Fruit fly (Drosophila melanogaster) whole organism, pupa: ENCODE results near the gene Hsp67Bc.
A peak's percentile ranks its signal among the peaks of the same experiment; 100 is the strongest.

Experiments
- CG10348 ChIP-seq: fragments of 200-800 bp; sonication (Bioruptor generic); IDR thresholded peaks from 2 replicates; pipeline ENCODE4 v1.3.6; 2022; ENCODE audit warnings: missing biosample characterization, missing genetic modification characterization
- CG12605 ChIP-seq: fragments of 200-800 bp; sonication (Bioruptor generic); IDR thresholded peaks from 2 replicates; pipeline ENCODE4 v1.3.6; 2022; ENCODE audit warnings: missing biosample characterization, missing genetic modification characterization
- CG13204 ChIP-seq: fragments of 200-800 bp; sonication (Bioruptor generic); optimal IDR thresholded peaks from 2 replicates; lab custom pipeline; 2018; ENCODE audit warnings: missing biosample characterization, mild to moderate bottlenecking, missing genetic modification characterization, moderate library complexity
- CG14655 ChIP-seq: fragments of 200-800 bp; sonication (Bioruptor generic); optimal IDR thresholded peaks from 3 replicates; lab custom pipeline; 2017; ENCODE audit warnings: mild to moderate bottlenecking, missing biosample characterization, missing genetic modification reagents, missing genetic modification characterization
- CG15710 ChIP-seq: fragments of 200-800 bp; sonication (Bioruptor generic); optimal IDR thresholded peaks from 2 replicates; lab custom pipeline; 2018; ENCODE audit warnings: missing biosample characterization, mild to moderate bottlenecking, missing genetic modification characterization, moderate library complexity
- CG17806 ChIP-seq: fragments of 200-800 bp; sonication (Bioruptor generic); optimal IDR thresholded peaks from 2 replicates; lab custom pipeline; 2018; ENCODE audit warnings: missing biosample characterization, mild to moderate bottlenecking, missing genetic modification characterization, moderate library complexity
- CG32121 ChIP-seq: fragments of 200-800 bp; sonication (Bioruptor generic); IDR thresholded peaks from 2 replicates; pipeline ENCODE4 v1.3.6; 2022; ENCODE audit warnings: missing biosample characterization, missing genetic modification characterization
- CG34367 ChIP-seq: fragments of 200-800 bp; sonication (Bioruptor generic); optimal IDR thresholded peaks from 2 replicates; lab custom pipeline; 2018; ENCODE audit warnings: missing biosample characterization, mild to moderate bottlenecking, missing genetic modification characterization
- CG4496 ChIP-seq: fragments of 200-800 bp; sonication (Bioruptor generic); IDR thresholded peaks from 3 replicates; pipeline ENCODE4 v1.3.6; 2022; ENCODE audit warnings: missing biosample characterization, missing genetic modification characterization
- CG8159 ChIP-seq: fragments of 200-800 bp; sonication (Bioruptor generic); optimal IDR thresholded peaks from 3 replicates; lab custom pipeline; 2018; ENCODE audit warnings: missing biosample characterization, mild to moderate bottlenecking, missing genetic modification characterization, moderate library complexity
- CG8301 ChIP-seq: fragments of 200-800 bp; sonication (Bioruptor generic); optimal IDR thresholded peaks from 2 replicates; lab custom pipeline; 2018; ENCODE audit warnings: missing biosample characterization, mild to moderate bottlenecking, missing genetic modification characterization
- CG9948 ChIP-seq: fragments of 200-800 bp; sonication (Bioruptor generic); optimal IDR thresholded peaks from 2 replicates; lab custom pipeline; 2018; ENCODE audit warnings: missing biosample characterization, mild to moderate bottlenecking, missing genetic modification characterization, moderate library complexity
- D1 ChIP-seq: fragments of 200-800 bp; sonication (Bioruptor generic); optimal IDR thresholded peaks from 2 replicates; lab custom pipeline; 2018; ENCODE audit warnings: missing biosample characterization, mild to moderate bottlenecking, missing genetic modification characterization, moderate library complexity
- EcR ChIP-seq: fragments of 200-800 bp; sonication (Bioruptor generic); optimal IDR thresholded peaks from 3 replicates; lab custom pipeline; 2019; ENCODE audit warnings: missing biosample characterization, missing genetic modification characterization, mild to moderate bottlenecking, moderate library complexity, missing genetic modification reagents
- Ets98B ChIP-seq: fragments of 200-800 bp; sonication (Bioruptor generic); IDR thresholded peaks from 2 replicates; pipeline ENCODE4 v1.3.6; 2022; ENCODE audit warnings: missing biosample characterization, missing genetic modification characterization
- Pif1A ChIP-seq: fragments of 200-800 bp; sonication (Bioruptor generic); optimal IDR thresholded peaks from 3 replicates; lab custom pipeline; 2016; ENCODE audit warnings: missing biosample characterization, missing genetic modification characterization
- Pif1B ChIP-seq: fragments of 200-800 bp; sonication (Bioruptor generic); optimal IDR thresholded peaks from 3 replicates; lab custom pipeline; 2016; ENCODE audit warnings: missing biosample characterization, missing genetic modification characterization
- Snoo ChIP-seq: fragments of 200-800 bp; sonication (Bioruptor generic); optimal IDR thresholded peaks from 3 replicates; lab custom pipeline; 2017; ENCODE audit warnings: missing biosample characterization, mild to moderate bottlenecking, missing genetic modification characterization, inconsistent platforms
- fd96Ca ChIP-seq: fragments of 200-800 bp; sonication (Bioruptor generic); IDR thresholded peaks from 3 replicates; pipeline ENCODE4 v1.3.6; 2022; ENCODE audit warnings: missing biosample characterization, missing genetic modification characterization
- gl ChIP-seq: fragments of 200-800 bp; sonication (Bioruptor generic); optimal IDR thresholded peaks from 2 replicates; lab custom pipeline; 2018; ENCODE audit warnings: missing biosample characterization, mild to moderate bottlenecking, missing genetic modification characterization
- rn ChIP-seq: fragments of 200-800 bp; sonication (Bioruptor generic); IDR thresholded peaks from 2 replicates; pipeline ENCODE4 v1.3.6; 2022; ENCODE audit warnings: missing biosample characterization, missing genetic modification characterization

The Hsp67Bc gene

dm6 chr3L:9401354-9402156 lies 29.3 kb upstream of the Hsp67Bc start:
- TF ChIP-seq CG9948 (no peak), CG10348 (GFP tag; lab: Robert Waterston, UW) (no peak), CG14655 (GFP tag; lab: Kevin White, UChicago) (no peak), CG13204 (GFP tag; lab: Kevin White, UChicago) (no peak), Snoo (no peak), CG17806 (tag; lab: Kevin White, UChicago) (no peak), rn (GFP tag; lab: Robert Waterston, UW) (no peak), CG15710 (tag; lab: Kevin White, UChicago) (no peak), CG32121 (GFP tag; lab: Robert Waterston, UW) (no peak), CG12605 (GFP tag; lab: Robert Waterston, UW) (no peak), D1 (tag; lab: Kevin White, UChicago) (no peak), EcR (GFP tag; lab: Kevin White, UChicago) (peak; percentile 23), CG34367 (no peak), CG8159 (tag; lab: Kevin White, UChicago) (no peak), Pif1A (GFP tag; lab: Kevin White, UChicago) (no peak), Ets98B (GFP tag; lab: Robert Waterston, UW) (peak; percentile 22; the same call in 1 of the 2 replicates), gl (no peak), fd96Ca (GFP tag; lab: Robert Waterston, UW) (no peak), CG8301 (no peak), Pif1B (GFP tag; lab: Kevin White, UChicago) (peak; percentile 21), CG4496 (no peak)

- TF ChIP-seq CG10348 (GFP tag; lab: Robert Waterston, UW) (no peak), CG4496 (peak; percentile 8; the same call in 1 of the 3 replicates)
Measured at dm6 chr3L:9400697-9401353, 28.5 kb upstream of the Hsp67Bc start.

dm6 chr3L:9399855-9400254 lies 27.6 kb upstream of the Hsp67Bc start:
- TF ChIP-seq CG9948 (no peak), EcR (GFP tag; lab: Kevin White, UChicago) (peak; percentile 63)

dm6 chr3L:9399013-9399750 lies 26.9 kb upstream of the Hsp67Bc start, which contains the start of gene CG4080:
Gene CG4080, minus strand, starts transcription at chr3L:9399227.
- TF ChIP-seq CG12605 (GFP tag; lab: Robert Waterston, UW), result no peak
- TF ChIP-seq CG8159 (tag; lab: Kevin White, UChicago), result peak; percentile 68
- TF ChIP-seq CG17806 (tag; lab: Kevin White, UChicago), result no peak
- no peak for TF ChIP-seq CG13204 (GFP tag; lab: Kevin White, UChicago)
- no peak for TF ChIP-seq Pif1B (GFP tag; lab: Kevin White, UChicago)
- no peak for TF ChIP-seq CG4496
- no peak for TF ChIP-seq CG9948
- no peak for TF ChIP-seq CG10348 (GFP tag; lab: Robert Waterston, UW)
- TF ChIP-seq CG32121 (GFP tag; lab: Robert Waterston, UW), result no peak
- no peak for TF ChIP-seq CG8301
- TF ChIP-seq rn (GFP tag; lab: Robert Waterston, UW), result no peak
- no peak for TF ChIP-seq CG15710 (tag; lab: Kevin White, UChicago)
- peak; percentile 28 for TF ChIP-seq Pif1A (GFP tag; lab: Kevin White, UChicago)
- TF ChIP-seq CG34367, result peak; percentile 13
- TF ChIP-seq gl, result no peak
- TF ChIP-seq EcR (GFP tag; lab: Kevin White, UChicago), result peak; percentile 48
- no peak for TF ChIP-seq D1 (tag; lab: Kevin White, UChicago)
- no peak for TF ChIP-seq fd96Ca (GFP tag; lab: Robert Waterston, UW)
- TF ChIP-seq CG14655 (GFP tag; lab: Kevin White, UChicago), result no peak
- TF ChIP-seq Ets98B (GFP tag; lab: Robert Waterston, UW), result no peak
- no peak for TF ChIP-seq Snoo

dm6 chr3L:9398435-9398981 lies 26.2 kb upstream of the Hsp67Bc start:
- TF ChIP-seq CG15710 (tag; lab: Kevin White, UChicago), result peak; percentile 9
- TF ChIP-seq CG34367, result no peak
- peak; percentile 3 for TF ChIP-seq D1 (tag; lab: Kevin White, UChicago)
- TF ChIP-seq Pif1A (GFP tag; lab: Kevin White, UChicago), result no peak
- no peak for TF ChIP-seq rn (GFP tag; lab: Robert Waterston, UW)
- no peak; the same call in 2 of the 3 replicates for TF ChIP-seq fd96Ca (GFP tag; lab: Robert Waterston, UW)
- peak; percentile 20 for TF ChIP-seq CG8159 (tag; lab: Kevin White, UChicago)
- TF ChIP-seq CG9948, result peak; percentile 17
- peak; percentile 1 for TF ChIP-seq CG17806 (tag; lab: Kevin White, UChicago)
- peak; percentile 35; the same call in 1 of the 2 replicates for TF ChIP-seq CG32121 (GFP tag; lab: Robert Waterston, UW)
- no peak for TF ChIP-seq Pif1B (GFP tag; lab: Kevin White, UChicago)
- 0 out of 2 replicates have a peak, but pooled peaks have one; percentile 46 for TF ChIP-seq Ets98B (GFP tag; lab: Robert Waterston, UW)
- no peak for TF ChIP-seq CG13204 (GFP tag; lab: Kevin White, UChicago)
- 0 out of 2 replicates have a peak, but pooled peaks have one; percentile 46 for TF ChIP-seq CG12605 (GFP tag; lab: Robert Waterston, UW)
- no peak for TF ChIP-seq CG10348 (GFP tag; lab: Robert Waterston, UW)
- TF ChIP-seq CG4496, result peak; percentile 50; the same call in 1 of the 3 replicates
- no peak for TF ChIP-seq gl
- no peak for TF ChIP-seq CG8301
- TF ChIP-seq CG14655 (GFP tag; lab: Kevin White, UChicago), result no peak
- TF ChIP-seq EcR (GFP tag; lab: Kevin White, UChicago), result peak; percentile 86
- peak; percentile 29 for TF ChIP-seq Snoo
